Worm (Caenorhabditis elegans): ENCODE results near the gene D2096.5.

- no peak for TF ChIP-seq him-1 (tag; optimal IDR thresholded peaks at IDR 0.05)
- no peak for TF ChIP-seq W03F9.2 (tag; optimal IDR thresholded peaks at IDR 0.05)
Measured at ce11 chrIV:8333954-8333987, 25.8 kb downstream of the D2096.5 start, which contains the start of gene his-31.
